Fruit fly (Drosophila melanogaster) Kc167 (cell line): ENCODE results near the gene Mis12.

Source experiments
- Myc ChIP-seq: fragments of >200 bp; optimal IDR thresholded peaks from 2 replicates; lab custom pipeline; 2017; ENCODE audit warnings: missing external identifiers
- Sin3A ChIP-seq: fragments of >200 bp; optimal IDR thresholded peaks from 2 replicates; lab custom pipeline; 2018; ENCODE audit warnings: missing external identifiers
- h ChIP-seq: fragments of >200 bp; optimal IDR thresholded peaks from 3 replicates; lab custom pipeline; 2018; ENCODE audit warnings: missing external identifiers
- insv ChIP-seq: fragments of >200 bp; optimal IDR thresholded peaks from 3 replicates; lab custom pipeline; 2018; ENCODE audit warnings: missing external identifiers
- psq ChIP-seq: fragments of >200 bp; optimal IDR thresholded peaks from 2 replicates; lab custom pipeline; 2017; ENCODE audit warnings: missing external identifiers
- ttk ChIP-seq: sonication (Bioruptor generic); optimal IDR thresholded peaks from 2 replicates; lab custom pipeline; 2017; ENCODE audit warnings: missing external identifiers

DNA sequence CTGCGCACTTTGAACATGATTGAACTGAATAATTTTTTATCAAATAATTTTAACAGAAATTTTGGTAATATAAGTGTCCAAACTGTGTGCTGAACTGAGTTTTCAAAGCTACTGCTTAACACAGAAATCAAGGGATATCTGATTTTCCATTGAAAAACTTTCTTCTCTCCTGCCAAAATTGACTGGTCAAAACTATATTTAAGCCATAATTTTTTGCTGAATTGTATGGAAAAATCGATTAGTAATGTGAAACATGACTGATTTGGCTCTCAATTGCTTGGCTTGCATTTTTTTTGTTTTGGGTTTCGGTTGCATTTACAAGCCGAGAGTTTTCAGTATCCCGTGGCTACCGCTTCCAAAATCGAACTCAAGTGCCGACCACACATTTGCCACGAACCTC, 15.6 kb upstream of the Mis12 start, which contains the start of the genes CG32388 and CG43439:
- TF ChIP-seq ttk (lab: Kevin White, UChicago) = no peak
- no peak for TF ChIP-seq Sin3A
- TF ChIP-seq h = no peak
- no peak for TF ChIP-seq psq (lab: Kevin White, UChicago)
- no peak for TF ChIP-seq insv (lab: Kevin White, UChicago)
- TF ChIP-seq Myc = no peak
